Fruit fly (Drosophila melanogaster) whole organism, prepupa: ENCODE results near the gene CG17777.

ENCODE experiments used
- CG3032 ChIP-seq: fragments of 200-800 bp; optimal IDR thresholded peaks from 2 replicates; lab custom pipeline; 2019; ENCODE audit warnings: missing biosample characterization, mild to moderate bottlenecking, missing genetic modification characterization, moderate library complexity
- acj6 ChIP-seq: fragments of 200-800 bp; sonication (Bioruptor generic); optimal IDR thresholded peaks from 3 replicates; lab custom pipeline; 2016; ENCODE audit warnings: missing biosample characterization, missing genetic modification characterization

- TF ChIP-seq acj6 (GFP tag; lab: Kevin White, UChicago) (no peak), CG3032 (tag; lab: Kevin White, UChicago) (no peak)
Observed at dm6 chrX:2187520-2187919, 865 bp downstream of the CG17777 start, which contains the start of gene CG3457.
